Worm (Caenorhabditis elegans): ENCODE results near the gene nlp-50.
"Not testable (repeated sequence)": the region's sequence is repeated elsewhere in the genome, so short reads cannot be mapped to it uniquely, and the experiment has no call there.

Gene nlp-50

DNA sequence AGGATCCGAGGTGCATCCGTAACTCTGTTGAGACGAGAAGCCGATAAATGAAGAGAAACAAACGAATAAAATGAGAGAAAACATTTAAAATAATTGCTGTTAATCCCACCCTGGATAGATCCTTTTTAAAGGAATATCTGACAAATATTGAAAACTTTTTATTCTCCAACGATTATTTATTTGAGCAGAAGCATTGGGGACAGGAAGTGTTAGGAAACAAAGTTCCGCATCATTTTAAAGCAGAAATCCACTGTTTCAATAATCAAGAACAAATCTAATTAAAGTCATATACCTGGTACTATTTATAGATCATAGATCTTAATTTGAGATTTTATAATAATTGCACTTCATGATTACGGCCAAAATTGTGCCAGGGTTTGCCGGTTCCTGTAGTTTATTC is 13.9 kb upstream of the nlp-50 start, which contains the start of gene F41G3.20:
Gene F41G3.20 (minus strand): TSS at position 101 of the 400 bp plus-strand sequence.
- no peak for TF ChIP-seq unc-62 (GFP tag; optimal IDR thresholded peaks at IDR 0.05)

ce11 chrII:6752027-6752426 is 12.8 kb upstream of the nlp-50 start, which contains the start of gene F41G3.19:
Gene F41G3.19 (minus strand): TSS chrII:6752127.
- no peak for TF ChIP-seq unc-62 (GFP tag; optimal IDR thresholded peaks at IDR 0.05)

ce11 chrII:6752850-6753249 is 12.0 kb upstream of the nlp-50 start, which contains the start of gene F41G3.21:
Gene F41G3.21 (minus strand): TSS chrII:6752950.
- no peak for TF ChIP-seq unc-62 (GFP tag; optimal IDR thresholded peaks at IDR 0.05)

- no peak for TF ChIP-seq unc-62 (GFP tag; optimal IDR thresholded peaks at IDR 0.05)
These were observed 10.1 kb upstream of the nlp-50 start, which contains the start of the genes srx-95 and fis-1 for ce11 chrII:6754671-6755224. Gene srx-95 (minus strand): TSS chrII:6754771. Gene fis-1 (plus strand): TSS chrII:6755174.

ce11 chrII:6756232-6756631 is 8.6 kb upstream of the nlp-50 start, which contains the start of gene F41G3.3:
Gene F41G3.3 (plus strand): TSS chrII:6756532.
- TF ChIP-seq unc-62 (GFP tag; optimal IDR thresholded peaks at IDR 0.05), result no peak

DNA sequence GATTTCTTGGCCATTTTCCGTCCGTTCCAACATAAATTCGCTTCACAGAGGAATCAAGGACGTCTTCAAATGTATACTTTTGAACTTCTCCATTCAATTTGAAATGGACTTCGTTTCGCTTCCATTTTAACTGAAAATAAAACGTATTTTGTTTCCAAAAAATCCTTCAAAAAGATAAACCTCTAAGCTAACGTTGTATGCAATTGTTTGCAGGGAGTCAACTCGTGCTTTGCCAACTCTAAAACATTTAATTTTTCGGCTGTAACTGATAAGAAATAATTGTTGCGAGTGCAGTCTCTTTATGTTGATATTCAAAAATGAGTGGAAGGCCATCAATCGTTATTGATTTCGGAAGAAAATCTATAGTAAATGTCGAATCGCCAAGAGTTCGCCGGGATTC is 3.2 kb downstream of the nlp-50 start, which contains the start of gene F41G3.18:
Gene F41G3.18 (plus strand): TSS at position 301 of the 400 bp plus-strand sequence.
- no peak for TF ChIP-seq unc-62 (GFP tag; optimal IDR thresholded peaks at IDR 0.05)

ce11 chrII:6770030-6770429 is 5.2 kb downstream of the nlp-50 start:
- TF ChIP-seq unc-62 (GFP tag; optimal IDR thresholded peaks at IDR 0.05), result no peak

ce11 chrII:6772482-6772881 is 7.6 kb downstream of the nlp-50 start:
- no peak for TF ChIP-seq unc-62 (GFP tag; optimal IDR thresholded peaks at IDR 0.05)

DNA sequence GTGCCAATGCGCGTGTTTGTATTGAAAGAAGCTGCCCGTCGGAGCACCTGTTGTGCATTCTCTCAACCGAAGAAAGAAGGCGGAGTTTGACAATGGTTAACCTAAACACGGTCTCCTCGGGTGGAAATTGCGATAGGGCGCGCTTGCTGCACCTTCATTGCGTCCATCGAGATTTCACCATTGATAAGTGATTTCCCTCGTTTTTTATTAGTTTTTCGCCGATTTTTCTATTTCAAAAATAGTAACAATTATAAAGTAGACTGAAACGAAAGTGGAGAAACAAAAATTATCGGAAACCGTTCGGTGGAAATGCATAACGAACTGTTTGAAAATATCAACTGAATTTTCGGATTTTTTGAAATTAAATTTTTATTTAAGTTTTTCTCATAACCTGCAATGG is 10.2 kb downstream of the nlp-50 start, which contains the start of gene agr-1:
Gene agr-1 (minus strand): TSS at position 101 of the 400 bp plus-strand sequence.
- not testable (repeated sequence) for TF ChIP-seq unc-62 (GFP tag; optimal IDR thresholded peaks at IDR 0.05)

ce11 chrII:6776418-6777034 is 11.7 kb downstream of the nlp-50 start, which contains the start of gene ssup-72:
Gene ssup-72 (plus strand): TSS chrII:6776598.
- TF ChIP-seq unc-62 (GFP tag; optimal IDR thresholded peaks at IDR 0.05), result no peak

ce11 chrII:6779104-6779503 is 14.3 kb downstream of the nlp-50 start, which contains the start of gene T13C2.7:
Gene T13C2.7 (plus strand): TSS chrII:6779404.
- no peak for TF ChIP-seq unc-62 (GFP tag; optimal IDR thresholded peaks at IDR 0.05)

ce11 chrII:6781231-6781630 is 16.4 kb downstream of the nlp-50 start:
- TF ChIP-seq unc-62 (GFP tag; optimal IDR thresholded peaks at IDR 0.05), result no peak

- TF ChIP-seq unc-62 (GFP tag; optimal IDR thresholded peaks at IDR 0.05), result no peak
These were observed 17.1 kb downstream of the nlp-50 start for ce11 chrII:6781983-6782382.

DNA sequence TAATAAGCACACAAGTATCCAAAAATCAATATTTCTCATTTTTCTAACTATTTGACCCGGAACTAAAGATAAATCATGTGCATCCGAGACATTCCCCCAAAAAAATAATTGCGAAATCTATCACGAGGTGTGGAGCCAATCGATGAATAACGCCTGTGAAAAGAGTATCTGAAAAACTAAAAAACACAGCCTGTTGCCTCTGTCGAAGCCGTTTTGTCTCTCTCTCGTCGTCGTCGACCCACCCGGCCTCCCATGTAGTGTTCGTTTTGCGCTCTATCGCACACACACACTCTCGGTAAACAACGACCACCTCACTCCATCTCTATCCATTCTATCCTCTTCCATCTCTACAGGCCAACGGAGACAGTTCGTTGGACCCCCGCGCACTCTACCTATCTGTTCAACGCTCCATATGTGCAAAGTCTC is 17.9 kb downstream of the nlp-50 start:
- TF ChIP-seq unc-62 (GFP tag; optimal IDR thresholded peaks at IDR 0.05), result no peak

ce11 chrII:6783377-6783829 is 18.6 kb downstream of the nlp-50 start, which contains the start of gene gldi-2:
Gene gldi-2 (plus strand): TSS chrII:6783427.
- no peak for TF ChIP-seq unc-62 (GFP tag; optimal IDR thresholded peaks at IDR 0.05)

DNA sequence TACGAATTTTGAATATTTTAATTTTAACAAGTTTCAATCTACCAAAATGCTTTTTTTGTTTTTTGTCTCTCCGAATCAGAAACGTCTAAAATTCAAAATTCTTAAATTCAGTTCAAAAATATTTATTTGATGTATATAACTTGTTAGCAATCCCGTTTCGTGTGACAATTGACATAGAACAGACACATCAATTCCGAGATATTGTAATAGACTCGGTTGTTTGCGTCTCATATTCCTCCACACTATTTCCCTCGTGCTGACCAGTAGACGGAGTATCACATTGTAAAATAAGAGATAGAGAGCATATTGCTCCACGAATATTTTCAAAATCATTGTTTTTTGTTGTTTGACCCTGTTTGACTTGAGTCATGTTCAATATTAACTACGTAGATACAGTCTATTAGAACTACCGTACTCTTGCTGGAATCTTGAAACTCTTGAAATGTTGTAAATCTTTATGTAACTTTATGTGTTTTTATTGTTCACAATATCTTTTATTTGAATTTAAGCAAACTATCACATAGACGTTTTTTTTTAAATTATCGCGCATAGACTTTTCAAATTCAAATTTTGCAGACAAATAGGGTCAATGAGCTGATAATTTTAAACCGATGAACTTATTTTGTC is 24.0 kb downstream of the nlp-50 start, which contains the start of gene T13C2.3:
Gene T13C2.3 (plus strand): TSS at position 577 of the 627 bp plus-strand sequence.
- no peak for TF ChIP-seq unc-62 (GFP tag; optimal IDR thresholded peaks at IDR 0.05)

Measured in whole organism, dauer.